Worm (Caenorhabditis elegans): ENCODE measurements around the gene twk-7.

Gene twk-7

DNA sequence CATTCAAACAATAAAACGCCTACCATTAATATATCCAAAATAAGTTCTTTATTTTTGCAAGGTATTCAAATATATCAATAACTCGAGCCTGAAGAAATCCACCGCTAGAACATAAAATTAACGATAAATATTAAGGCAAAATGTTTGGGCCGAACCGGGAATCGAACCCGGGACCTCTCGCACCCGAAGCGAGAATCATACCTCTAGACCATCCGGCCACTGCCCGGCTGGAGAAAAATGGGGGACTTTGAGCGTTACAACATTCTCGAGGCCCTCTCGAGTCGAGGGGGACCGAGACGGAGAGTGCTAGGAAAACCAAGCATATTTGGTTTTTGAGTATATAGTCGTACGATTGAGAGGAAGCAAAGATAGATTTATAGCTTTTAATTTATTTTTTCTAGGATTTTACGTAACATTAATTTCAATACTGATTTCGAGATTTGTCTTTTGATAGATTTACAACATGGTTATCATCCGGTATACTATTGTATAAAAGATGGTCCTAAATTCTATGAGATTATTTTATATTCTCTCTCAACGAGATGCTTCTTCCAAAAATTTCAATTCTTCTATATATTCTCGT lies 6.8 kb upstream of the twk-7 start, which contains the start of gene flp-23 (continued):
- TF ChIP-seq hmg-1.1 (GFP tag; IDR thresholded peaks at IDR 0.05), result peak; percentile 73
- TF ChIP-seq nhr-237 (tag; optimal IDR thresholded peaks at IDR 0.05), result no peak
- no peak for TF ChIP-seq Y48G9A.11 (GFP tag; IDR thresholded peaks at IDR 0.05)
- TF ChIP-seq unc-62 (GFP tag; optimal IDR thresholded peaks at IDR 0.05 in 1 of 2), result peak in 1 of 2 experiments; percentile 58
- TF ChIP-seq unc-62 (tag; optimal IDR thresholded peaks at IDR 0.05), result no peak
- no peak for TF ChIP-seq dmd-8 (GFP tag; IDR thresholded peaks at IDR 0.05)
- TF ChIP-seq zip-2 (tag; optimal IDR thresholded peaks at IDR 0.05), result no peak
- TF ChIP-seq nhr-10 (tag; optimal IDR thresholded peaks at IDR 0.05), result no peak
- peak; percentile 35 for TF ChIP-seq rbr-2 (tag; optimal IDR thresholded peaks at IDR 0.05)
- peak; percentile 61 for TF ChIP-seq lin-38 (GFP tag; IDR thresholded peaks at IDR 0.05)
- no peak for TF ChIP-seq ceh-28 (tag; optimal IDR thresholded peaks at IDR 0.05)
- no peak for TF ChIP-seq ama-1 (optimal IDR thresholded peaks at IDR 0.05)
- TF ChIP-seq unc-39 (tag; optimal IDR thresholded peaks at IDR 0.05), result no peak
- peak; percentile 68 for TF ChIP-seq set-16 (GFP tag; IDR thresholded peaks at IDR 0.05)
- peak; percentile 37 for TF ChIP-seq mep-1 (tag; optimal IDR thresholded peaks at IDR 0.05)
- TF ChIP-seq F26F4.8 (GFP tag; conservative IDR thresholded peaks at IDR 0.05), result peak; percentile 68; the same call in 1 of the 2 replicates
- no peak for TF ChIP-seq nhr-77 (tag; optimal IDR thresholded peaks at IDR 0.05)
- no peak for TF ChIP-seq R02D3.7 (tag; optimal IDR thresholded peaks at IDR 0.05)
- peak; percentile 44; the same call in 1 of the 2 replicates for TF ChIP-seq tra-1 (GFP tag; IDR thresholded peaks at IDR 0.05)
- TF ChIP-seq nhr-42 (GFP tag; IDR thresholded peaks at IDR 0.05), result no peak
- TF ChIP-seq ztf-11 (tag; optimal IDR thresholded peaks at IDR 0.05), result no peak
- no peak for TF ChIP-seq lin-1 (GFP tag; IDR thresholded peaks at IDR 0.05)
- peak; percentile 72 for TF ChIP-seq lim-7 (GFP tag; IDR thresholded peaks at IDR 0.05)
- TF ChIP-seq ceh-82 (tag; optimal IDR thresholded peaks at IDR 0.05), result no peak
- TF ChIP-seq egl-43 (GFP tag; IDR thresholded peaks at IDR 0.05), result no peak; the same call in none of the 2 replicates
- peak; percentile 18 for TF ChIP-seq F37D6.2 (tag; optimal IDR thresholded peaks at IDR 0.05)
- TF ChIP-seq lin-13 (GFP tag; optimal IDR thresholded peaks at IDR 0.05), result peak; percentile 62
- TF ChIP-seq ceh-62 (tag; optimal IDR thresholded peaks at IDR 0.05), result no peak
- TF ChIP-seq ceh-44 (GFP tag; IDR thresholded peaks at IDR 0.05), result peak; percentile 26; the same call in 1 of the 2 replicates
- no peak for TF ChIP-seq mxl-2 (GFP tag; conservative IDR thresholded peaks at IDR 0.05)
- TF ChIP-seq lin-29 (GFP tag; IDR thresholded peaks at IDR 0.05), result no peak
- TF ChIP-seq madf-9 (GFP tag; conservative IDR thresholded peaks at IDR 0.05), result 0 out of 2 replicates have a peak, but pooled peaks have one; percentile 27
- no peak for TF ChIP-seq dpl-1 (GFP tag; optimal IDR thresholded peaks at IDR 0.05)
- TF ChIP-seq tag-97 (GFP tag; IDR thresholded peaks at IDR 0.05), result no peak
- TF ChIP-seq hlh-11 (tag; optimal IDR thresholded peaks at IDR 0.05), result peak; percentile 31
- 0 out of 2 replicates have a peak, but pooled peaks have one; percentile 58 for TF ChIP-seq D1046.2 (GFP tag; IDR thresholded peaks at IDR 0.05)
- TF ChIP-seq egl-27 (tag; optimal IDR thresholded peaks at IDR 0.05), result no peak
- no peak for TF ChIP-seq lin-39 (tag; optimal IDR thresholded peaks at IDR 0.05)
- no peak for TF ChIP-seq ceh-32 (tag; optimal IDR thresholded peaks at IDR 0.05; ENCODE audit: poor library complexity)
- TF ChIP-seq dmd-9 (GFP tag; IDR thresholded peaks at IDR 0.05), result no peak
- no peak for TF ChIP-seq nhr-76 (tag; optimal IDR thresholded peaks at IDR 0.05)
- TF ChIP-seq mes-2 (tag; optimal IDR thresholded peaks at IDR 0.05; ENCODE audit: poor library complexity, severe bottlenecking), result peak; percentile 73
- no peak for TF ChIP-seq spr-3 (GFP tag; optimal IDR thresholded peaks at IDR 0.05)
- no peak for TF ChIP-seq daf-19 (GFP tag; conservative IDR thresholded peaks at IDR 0.05)
- no peak for TF ChIP-seq zfp-3 (GFP tag; conservative IDR thresholded peaks at IDR 0.05)
- TF ChIP-seq ZK546.5 (tag; optimal IDR thresholded peaks at IDR 0.05), result no peak
- TF ChIP-seq T26A8.4 (GFP tag; IDR thresholded peaks at IDR 0.05), result peak; percentile 12; the same call in 1 of the 2 replicates
- TF ChIP-seq madf-5 (GFP tag; IDR thresholded peaks at IDR 0.05), result no peak
- no peak for TF ChIP-seq lir-3 (tag; optimal IDR thresholded peaks at IDR 0.05)
- no peak for TF ChIP-seq sdz-12 (GFP tag; optimal IDR thresholded peaks at IDR 0.05)
- TF ChIP-seq ces-1 (GFP tag; optimal IDR thresholded peaks at IDR 0.05), result no peak
- TF ChIP-seq nhr-48 (tag; optimal IDR thresholded peaks at IDR 0.05), result no peak
